Worm (Caenorhabditis elegans) whole organism, L2 larva: ENCODE data around the gene Y67A10A.3.

ENCODE experiments used
- C34F6.9 ChIP-seq: fragments of 150-350 bp; optimal IDR thresholded peaks from 2 replicates; lab custom pipeline; 2014; ENCODE audit warnings: missing biosample characterization, missing genetic modification characterization
- F13H6.1 ChIP-seq: sonication (generic microtip); optimal IDR thresholded peaks from 2 replicates; lab custom pipeline; 2016; ENCODE audit warnings: missing genetic modification characterization, missing compliant biosample characterization
- R02D3.7 ChIP-seq: fragments of 150-350 bp; optimal IDR thresholded peaks from 2 replicates; lab custom pipeline; 2014; ENCODE audit warnings: missing biosample characterization, missing genetic modification characterization
- Y55F3AM.14 ChIP-seq: fragments of 200-800 bp; sonication (Bioruptor generic); optimal IDR thresholded peaks from 2 replicates; lab custom pipeline; 2018; ENCODE audit warnings: mild to moderate bottlenecking, missing genetic modification characterization, missing compliant biosample characterization
- ZK546.5 ChIP-seq: sonication (generic microtip); optimal IDR thresholded peaks from 2 replicates; lab custom pipeline; 2017; ENCODE audit warnings: missing biosample characterization, missing genetic modification characterization
- alr-1 ChIP-seq: fragments of 150-350 bp; optimal IDR thresholded peaks from 2 replicates; lab custom pipeline; 2014; ENCODE audit warnings: missing biosample characterization, missing genetic modification characterization
- aly-2 ChIP-seq: fragments of 150-350 bp; optimal IDR thresholded peaks from 2 replicates; lab custom pipeline; 2014; ENCODE audit warnings: missing biosample characterization, missing genetic modification characterization
- ama-1 ChIP-seq: fragments of 150-350 bp; optimal IDR thresholded peaks from 2 replicates; lab custom pipeline; 2018; ENCODE audit warnings: inconsistent platforms
- blmp-1 ChIP-seq: sonication (generic microtip); optimal IDR thresholded peaks from 2 replicates; lab custom pipeline; 2017; ENCODE audit warnings: missing genetic modification characterization, mild to moderate bottlenecking, missing compliant biosample characterization, antibody characterized with exemption, moderate library complexity; ENCODE audit not compliant: insufficient read depth
- ceh-16 ChIP-seq: fragments of 150-350 bp; optimal IDR thresholded peaks from 2 replicates; lab custom pipeline; 2014; ENCODE audit warnings: missing biosample characterization, missing genetic modification characterization
- ceh-82 ChIP-seq: fragments of 150-350 bp; optimal IDR thresholded peaks from 2 replicates; lab custom pipeline; 2014; ENCODE audit warnings: missing biosample characterization, missing genetic modification characterization
- crh-2 ChIP-seq: sonication (generic microtip); optimal IDR thresholded peaks from 2 replicates; lab custom pipeline; 2017; ENCODE audit warnings: missing biosample characterization, missing genetic modification characterization
- dmd-4 ChIP-seq: sonication (generic microtip); optimal IDR thresholded peaks from 2 replicates; lab custom pipeline; 2017; ENCODE audit warnings: missing biosample characterization, missing genetic modification characterization
- egl-27 ChIP-seq: sonication (generic microtip); optimal IDR thresholded peaks from 3 replicates; lab custom pipeline; 2017; ENCODE audit warnings: missing biosample characterization, missing genetic modification reagents, missing genetic modification characterization
- elt-1 ChIP-seq: fragments of 150-350 bp; optimal IDR thresholded peaks from 2 replicates; lab custom pipeline; 2014; ENCODE audit warnings: missing biosample characterization, missing genetic modification characterization
- elt-3 ChIP-seq: sonication (generic microtip); optimal IDR thresholded peaks from 2 replicates; lab custom pipeline; 2017; ENCODE audit warnings: missing biosample characterization, missing genetic modification characterization
- fos-1 ChIP-seq: fragments of 150-350 bp; optimal IDR thresholded peaks from 2 replicates; lab custom pipeline; 2014; ENCODE audit warnings: missing biosample characterization, missing genetic modification characterization
- gmeb-1 ChIP-seq: fragments of 150-350 bp; optimal IDR thresholded peaks from 2 replicates; lab custom pipeline; 2014; ENCODE audit warnings: missing biosample characterization, missing genetic modification characterization
- lin-11 ChIP-seq: fragments of 150-350 bp; sonication (generic microtip); optimal IDR thresholded peaks from 2 replicates; lab custom pipeline; 2014; ENCODE audit warnings: missing biosample characterization, missing genetic modification characterization, inconsistent platforms, mixed read lengths
- lin-13 ChIP-seq: fragments of 150-350 bp; optimal IDR thresholded peaks from 2 replicates; lab custom pipeline; 2014; ENCODE audit warnings: missing biosample characterization, missing genetic modification reagents, missing genetic modification characterization
- lin-39 ChIP-seq: fragments of 150-350 bp; optimal IDR thresholded peaks from 2 replicates; lab custom pipeline; 2014; ENCODE audit warnings: missing biosample characterization, missing genetic modification reagents, missing genetic modification characterization
- lsy-2 ChIP-seq, 2 experiments: fragments of 150-350 bp in 1 of 2; sonication (generic microtip) in 1 of 2; optimal IDR thresholded peaks; 2 replicates each; lab custom pipeline; 2014 to 2017; ENCODE audit warnings: missing biosample characterization in 2 of 2, missing genetic modification characterization in 2 of 2
- mab-5 ChIP-seq: fragments of 150-350 bp; optimal IDR thresholded peaks from 2 replicates; lab custom pipeline; 2014; ENCODE audit warnings: missing biosample characterization, missing genetic modification characterization
- mbf-1 ChIP-seq: sonication (generic microtip); optimal IDR thresholded peaks from 2 replicates; lab custom pipeline; 2017; ENCODE audit warnings: missing biosample characterization, missing genetic modification characterization
- mdl-1 ChIP-seq, 2 experiments: fragments of 150-350 bp in 1 of 2; sonication (generic microtip) in 1 of 2; optimal IDR thresholded peaks; 2 replicates each; lab custom pipeline; 2017; ENCODE audit warnings: missing biosample characterization in 2 of 2, missing genetic modification characterization in 2 of 2
- nhr-10 ChIP-seq: sonication (generic microtip); optimal IDR thresholded peaks from 2 replicates; lab custom pipeline; 2017; ENCODE audit warnings: missing biosample characterization, missing genetic modification characterization
- nhr-11 ChIP-seq: fragments of 150-350 bp; optimal IDR thresholded peaks from 2 replicates; lab custom pipeline; 2014; ENCODE audit warnings: missing biosample characterization, missing genetic modification characterization
- nhr-12 ChIP-seq: fragments of 150-350 bp; optimal IDR thresholded peaks from 2 replicates; lab custom pipeline; 2014; ENCODE audit warnings: missing biosample characterization, missing genetic modification characterization
- nhr-129 ChIP-seq: fragments of 150-350 bp; optimal IDR thresholded peaks from 2 replicates; lab custom pipeline; 2014; ENCODE audit warnings: missing biosample characterization, missing genetic modification characterization
- nhr-21 ChIP-seq: fragments of 150-350 bp; optimal IDR thresholded peaks from 2 replicates; lab custom pipeline; 2014; ENCODE audit warnings: missing biosample characterization, missing genetic modification characterization
- nhr-23 ChIP-seq: fragments of 150-350 bp; optimal IDR thresholded peaks from 2 replicates; lab custom pipeline; 2014; ENCODE audit warnings: missing biosample characterization, missing genetic modification reagents, missing genetic modification characterization
- nhr-237 ChIP-seq: fragments of 150-350 bp; optimal IDR thresholded peaks from 2 replicates; lab custom pipeline; 2014; ENCODE audit warnings: missing biosample characterization, missing genetic modification characterization
- nhr-25 ChIP-seq: fragments of 150-350 bp; sonication (generic microtip); optimal IDR thresholded peaks from 3 replicates; lab custom pipeline; 2014; ENCODE audit warnings: missing biosample characterization, missing genetic modification characterization
- nhr-6 ChIP-seq: fragments of 150-350 bp; optimal IDR thresholded peaks from 2 replicates; lab custom pipeline; 2014; ENCODE audit warnings: missing biosample characterization, missing genetic modification characterization
- nhr-77 ChIP-seq: fragments of 150-350 bp; optimal IDR thresholded peaks from 2 replicates; lab custom pipeline; 2014; ENCODE audit warnings: missing biosample characterization, missing genetic modification characterization
- peb-1 ChIP-seq: fragments of 150-350 bp; optimal IDR thresholded peaks from 2 replicates; lab custom pipeline; 2014; ENCODE audit warnings: missing biosample characterization, missing genetic modification characterization
- sem-4 ChIP-seq: fragments of 150-350 bp; optimal IDR thresholded peaks from 2 replicates; lab custom pipeline; 2014; ENCODE audit warnings: missing biosample characterization, missing genetic modification reagents, missing genetic modification characterization
- skn-1 ChIP-seq: sonication (generic microtip); optimal IDR thresholded peaks from 2 replicates; lab custom pipeline; 2017; ENCODE audit warnings: missing biosample characterization, missing genetic modification characterization
- sma-3 ChIP-seq: sonication (generic microtip); optimal IDR thresholded peaks from 2 replicates; lab custom pipeline; 2016; ENCODE audit warnings: missing genetic modification reagents, missing genetic modification characterization, missing compliant biosample characterization
- sma-9 ChIP-seq, 2 experiments: fragments of 150-350 bp in 1 of 2; sonication (generic microtip) in 1 of 2; optimal IDR thresholded peaks; 2 replicates each; lab custom pipeline; 2014 to 2016; ENCODE audit warnings: missing genetic modification characterization in 2 of 2, mild to moderate bottlenecking in 1 of 2, missing biosample characterization in 1 of 2, missing compliant biosample characterization in 1 of 2, missing genetic modification reagents in 1 of 2, moderate library complexity in 1 of 2
- snpc-4 ChIP-seq: fragments of 150-350 bp; optimal IDR thresholded peaks from 2 replicates; lab custom pipeline; 2014; ENCODE audit warnings: missing biosample characterization, missing genetic modification characterization
- unc-39 ChIP-seq: fragments of 150-350 bp; optimal IDR thresholded peaks from 2 replicates; lab custom pipeline; 2014; ENCODE audit warnings: missing biosample characterization, missing genetic modification characterization
- unc-55 ChIP-seq: fragments of 150-350 bp; sonication (generic microtip); optimal IDR thresholded peaks from 3 replicates; lab custom pipeline; 2014; ENCODE audit warnings: missing biosample characterization, missing genetic modification reagents, missing genetic modification characterization
- unc-62 ChIP-seq: fragments of 150-350 bp; optimal IDR thresholded peaks from 2 replicates; lab custom pipeline; 2014; ENCODE audit warnings: missing biosample characterization, missing genetic modification reagents, missing genetic modification characterization
- zag-1 ChIP-seq: fragments of 150-350 bp; optimal IDR thresholded peaks from 2 replicates; lab custom pipeline; 2014; ENCODE audit warnings: missing biosample characterization, missing genetic modification characterization
- ztf-1 ChIP-seq: fragments of 200-800 bp; sonication (Bioruptor generic); conservative IDR thresholded peaks from 2 replicates; pipeline ENCODE4 v1.3.6; 2022; ENCODE audit warnings: missing genetic modification characterization, missing compliant biosample characterization
- ztf-11 ChIP-seq: sonication (generic microtip); optimal IDR thresholded peaks from 2 replicates; lab custom pipeline; 2017; ENCODE audit warnings: missing biosample characterization, missing genetic modification characterization
- ztf-4 ChIP-seq: fragments of 150-350 bp; optimal IDR thresholded peaks from 2 replicates; lab custom pipeline; 2014; ENCODE audit warnings: missing biosample characterization, missing genetic modification characterization

Gene Y67A10A.3

DNA sequence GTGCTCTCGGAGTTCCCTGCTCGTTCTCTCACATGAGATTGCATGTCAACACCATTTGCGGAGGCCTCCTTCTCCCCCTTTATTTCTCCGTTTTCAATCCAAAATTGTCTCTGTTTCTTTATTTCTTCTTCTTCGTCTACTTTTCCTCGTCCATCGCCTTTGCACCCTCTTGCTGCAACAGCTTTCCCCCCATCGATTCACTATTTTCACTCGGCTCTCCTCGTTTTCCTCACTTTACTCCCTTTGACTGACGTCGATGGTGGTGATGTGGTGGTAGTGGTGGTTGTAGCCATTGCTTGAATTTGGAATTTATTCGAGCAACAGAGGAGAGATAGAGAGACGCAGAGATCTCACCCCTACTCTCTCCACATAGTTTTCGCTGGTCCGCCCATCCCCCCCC, 37.4 kb upstream of the Y67A10A.3 start:
- TF ChIP-seq lin-13 (GFP tag; lab: Kevin White, UChicago) (peak; percentile 17), crh-2 (tag; lab: Kevin White, UChicago) (peak; percentile 68), sma-3 (no peak), C34F6.9 (tag; lab: Kevin White, UChicago) (peak; percentile 79), Y55F3AM.14 (GFP tag; lab: Kevin White, UChicago) (peak; percentile 63), nhr-6 (tag; lab: Kevin White, UChicago) (no peak), lsy-2 (tag; optimal IDR thresholded peaks at IDR 0.05; lab: Kevin White, UChicago) (peak in 1 of 2 experiments; percentile 62), unc-62 (GFP tag; lab: Kevin White, UChicago) (no peak), egl-27 (tag; lab: Kevin White, UChicago) (peak; percentile 43), dmd-4 (tag; lab: Kevin White, UChicago) (no peak), ztf-1 (GFP tag; lab: Robert Waterston, UW) (no peak), nhr-23 (tag; lab: Kevin White, UChicago) (no peak), snpc-4 (tag; lab: Kevin White, UChicago) (no peak), ztf-11 (tag; lab: Kevin White, UChicago) (no peak), alr-1 (tag; lab: Kevin White, UChicago) (no peak), skn-1 (tag; lab: Kevin White, UChicago) (no peak), nhr-21 (tag; lab: Kevin White, UChicago) (no peak), nhr-77 (no peak), nhr-129 (tag; lab: Kevin White, UChicago) (peak; percentile 93), nhr-10 (tag; lab: Kevin White, UChicago) (no peak), mab-5 (tag; lab: Kevin White, UChicago) (peak; percentile 53), peb-1 (tag; lab: Kevin White, UChicago) (no peak), mdl-1 (tag; optimal IDR thresholded peaks at IDR 0.05; lab: Kevin White, UChicago) (peak in 1 of 2 experiments; percentile 32), nhr-11 (tag; lab: Kevin White, UChicago) (no peak), unc-55 (peak; percentile 83), ceh-16 (tag; lab: Kevin White, UChicago) (no peak), R02D3.7 (tag; lab: Kevin White, UChicago) (no peak), ceh-82 (tag; lab: Kevin White, UChicago) (no peak), F13H6.1 (tag; lab: Kevin White, UChicago) (peak; percentile 73), lin-39 (tag; lab: Kevin White, UChicago) (no peak), nhr-237 (tag; lab: Kevin White, UChicago) (no peak), mbf-1 (tag; lab: Kevin White, UChicago) (no peak), ZK546.5 (tag; lab: Kevin White, UChicago) (no peak), nhr-12 (tag; lab: Kevin White, UChicago) (no peak), blmp-1 (no peak), ama-1 (lab: Kevin White, UChicago) (no peak), fos-1 (tag; lab: Kevin White, UChicago) (no peak), sem-4 (tag; lab: Kevin White, UChicago) (no peak), sma-9 (GFP tag; optimal IDR thresholded peaks at IDR 0.05; lab: Kevin White, UChicago) (peak; percentile 4), sma-9 (tag; optimal IDR thresholded peaks at IDR 0.05; lab: Kevin White, UChicago) (no peak), elt-3 (no peak), lin-11 (peak; percentile 61), nhr-25 (no peak), gmeb-1 (tag; lab: Kevin White, UChicago) (no peak), ztf-4 (tag; lab: Kevin White, UChicago) (no peak), unc-39 (tag; lab: Kevin White, UChicago) (no peak), elt-1 (tag; lab: Kevin White, UChicago) (no peak), zag-1 (tag; lab: Kevin White, UChicago) (peak; percentile 92), aly-2 (tag; lab: Kevin White, UChicago) (no peak)
